Fruit fly (Drosophila melanogaster): ENCODE results near the gene CCDC53.

Gene CCDC53

dm6 chr2L:7993984-7994854, 46.7 kb upstream of the CCDC53 start, which contains the start of gene pes (continued):
- peak; percentile 83 for TF ChIP-seq CG6854 (GFP tag; optimal IDR thresholded peaks at IDR 0.05)
- peak; percentile 89 for TF ChIP-seq CG6792 (GFP tag; optimal IDR thresholded peaks at IDR 0.05)
- peak; percentile 81 for TF ChIP-seq Ets96B (tag; optimal IDR thresholded peaks at IDR 0.05)
- TF ChIP-seq CG11902 (GFP tag; optimal IDR thresholded peaks at IDR 0.05): peak; percentile 92
- peak; percentile 92 to 96 for TF ChIP-seq ss (GFP tag; optimal IDR thresholded peaks at IDR 0.05)
- TF ChIP-seq Hr39 (GFP tag; optimal IDR thresholded peaks at IDR 0.05): peak; percentile 22
- peak; percentile 86 for TF ChIP-seq CG7368 (GFP tag; optimal IDR thresholded peaks at IDR 0.05)
- TF ChIP-seq spab (GFP tag; optimal IDR thresholded peaks at IDR 0.05): peak; percentile 89
- TF ChIP-seq CG15336 (GFP tag; IDR thresholded peaks at IDR 0.05): peak; percentile 64
- peak; percentile 42 for TF ChIP-seq achi (GFP tag; optimal IDR thresholded peaks at IDR 0.05)
- peak; percentile 88 for TF ChIP-seq CG31627 (GFP tag; optimal IDR thresholded peaks at IDR 0.05)
- peak; percentile 80 for TF ChIP-seq CG3032 (tag; optimal IDR thresholded peaks at IDR 0.05)
- TF ChIP-seq lz (GFP tag; optimal IDR thresholded peaks at IDR 0.05): peak; percentile 29
- TF ChIP-seq Eip93F (GFP tag; optimal IDR thresholded peaks at IDR 0.05): peak; percentile 93
- peak; percentile 80 for TF ChIP-seq dsx (GFP tag; optimal IDR thresholded peaks at IDR 0.05; ENCODE audit: poor library complexity, severe bottlenecking)
- TF ChIP-seq Sox14 (GFP tag; optimal IDR thresholded peaks at IDR 0.05): peak; percentile 91
- TF ChIP-seq topi (GFP tag; optimal IDR thresholded peaks at IDR 0.05): peak; percentile 96
- peak; percentile 31 for TF ChIP-seq Smox (GFP tag; optimal IDR thresholded peaks at IDR 0.05)
- no peak for TF ChIP-seq Sox15 (GFP tag; optimal IDR thresholded peaks at IDR 0.05)
- peak; percentile 98 for TF ChIP-seq svp (GFP tag)
- TF ChIP-seq CG16779 (tag; optimal IDR thresholded peaks at IDR 0.05): peak; percentile 81
- peak; percentile 84 for TF ChIP-seq fd85E (GFP tag; optimal IDR thresholded peaks at IDR 0.05)
- TF ChIP-seq esn (GFP tag; optimal IDR thresholded peaks at IDR 0.05): peak; percentile 40
- TF ChIP-seq CG4318 (GFP tag; optimal IDR thresholded peaks at IDR 0.05): peak; percentile 69
- peak; percentile 95 for TF ChIP-seq Eip75B (GFP tag; optimal IDR thresholded peaks at IDR 0.05)
- TF ChIP-seq CG3919 (GFP tag; optimal IDR thresholded peaks at IDR 0.05): peak; percentile 94
- no peak for TF ChIP-seq CG8119 (GFP tag; IDR thresholded peaks at IDR 0.05)
- peak; percentile 95 for TF ChIP-seq Met (GFP tag; optimal IDR thresholded peaks at IDR 0.05)
- TF ChIP-seq Lpt (GFP tag; optimal IDR thresholded peaks at IDR 0.05): peak; percentile 82
- TF ChIP-seq Gug (GFP tag; IDR thresholded peaks at IDR 0.05): peak; percentile 92
- peak; percentile 93 for TF ChIP-seq acj6 (GFP tag; optimal IDR thresholded peaks at IDR 0.05)

dm6 chr2L:7997290-7998079, 43.4 kb upstream of the CCDC53 start:
- TF ChIP-seq fd59A (GFP tag; optimal IDR thresholded peaks at IDR 0.05): no peak
- no peak for TF ChIP-seq salr (GFP tag; optimal IDR thresholded peaks at IDR 0.05)
- no peak for TF ChIP-seq Lpt (GFP tag; optimal IDR thresholded peaks at IDR 0.05)
- TF ChIP-seq CG9139 (GFP tag; optimal IDR thresholded peaks at IDR 0.05): peak; percentile 23
- TF ChIP-seq CG16779 (tag; optimal IDR thresholded peaks at IDR 0.05): no peak
- no peak for TF ChIP-seq topi (GFP tag; optimal IDR thresholded peaks at IDR 0.05)
- TF ChIP-seq Eip78C (GFP tag): peak; percentile 78
- TF ChIP-seq Hr38 (GFP tag; optimal IDR thresholded peaks at IDR 0.05): no peak
- no peak for TF ChIP-seq CG8319 (GFP tag; optimal IDR thresholded peaks at IDR 0.05)
- peak; percentile 49 for TF ChIP-seq CG32006 (GFP tag; optimal IDR thresholded peaks at IDR 0.05)
- TF ChIP-seq fd85E (GFP tag; optimal IDR thresholded peaks at IDR 0.05): no peak
- TF ChIP-seq Blimp-1 (GFP tag; optimal IDR thresholded peaks at IDR 0.05): no peak
- peak; percentile 56 for TF ChIP-seq CG10669 (GFP tag; optimal IDR thresholded peaks at IDR 0.05)
- peak; percentile 49 for TF ChIP-seq CG3032 (tag; optimal IDR thresholded peaks at IDR 0.05)
- peak; percentile 68 for TF ChIP-seq Ets96B (tag; optimal IDR thresholded peaks at IDR 0.05)
- no peak for TF ChIP-seq Met (GFP tag; optimal IDR thresholded peaks at IDR 0.05)
- peak; percentile 62 for TF ChIP-seq dsx (GFP tag; optimal IDR thresholded peaks at IDR 0.05; ENCODE audit: poor library complexity, severe bottlenecking)
- TF ChIP-seq pdm3 (GFP tag; optimal IDR thresholded peaks at IDR 0.05): no peak
- TF ChIP-seq CG8632 (GFP tag; optimal IDR thresholded peaks at IDR 0.05): peak; percentile 12
- no peak for TF ChIP-seq CG11294 (GFP tag; IDR thresholded peaks at IDR 0.05)
- peak; percentile 39; the same call in 1 of the 3 replicates for TF ChIP-seq CG6163 (GFP tag; IDR thresholded peaks at IDR 0.05)
- no peak for TF ChIP-seq cyc (GFP tag; optimal IDR thresholded peaks at IDR 0.05)
- TF ChIP-seq ss (GFP tag; optimal IDR thresholded peaks at IDR 0.05): peak in 1 of 2 experiments; percentile 50
- peak; percentile 67 for TF ChIP-seq eg (GFP tag; IDR thresholded peaks at IDR 0.05)
- TF ChIP-seq Ets21C (GFP tag; optimal IDR thresholded peaks at IDR 0.05): no peak
